Worm (Caenorhabditis elegans): ENCODE results near the gene Y54F10BM.12.

DNA sequence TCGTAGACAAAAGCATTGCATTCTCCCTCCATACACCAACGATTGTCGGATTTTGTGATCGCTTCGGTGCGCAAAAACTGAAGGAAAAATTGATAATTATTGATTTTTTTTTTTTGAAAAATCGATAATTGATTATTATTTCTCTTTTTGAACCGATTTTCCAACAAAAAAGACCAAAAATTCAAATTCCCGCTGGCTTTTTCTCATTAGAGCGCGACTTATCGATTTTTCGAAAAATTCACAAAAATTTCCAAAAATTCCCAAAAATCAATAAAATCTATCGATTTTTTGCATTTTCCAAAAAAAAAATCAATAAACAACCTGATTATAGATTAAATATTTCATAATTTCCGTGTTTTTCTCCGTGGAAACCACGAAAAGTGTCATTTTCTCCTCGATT, 867 bp downstream of the Y54F10BM.12 start:
- TF ChIP-seq nhr-28 (tag; optimal IDR thresholded peaks at IDR 0.05), result no peak
- no peak for TF ChIP-seq ceh-9 (tag; optimal IDR thresholded peaks at IDR 0.05)
- no peak for TF ChIP-seq fos-1 (tag; optimal IDR thresholded peaks at IDR 0.05)
- TF ChIP-seq elt-3 (tag; optimal IDR thresholded peaks at IDR 0.05), result no peak
- TF ChIP-seq ZK546.5 (tag; optimal IDR thresholded peaks at IDR 0.05), result no peak
- no peak for TF ChIP-seq R02D3.7 (tag; optimal IDR thresholded peaks at IDR 0.05)
- TF ChIP-seq nhr-77 (tag; optimal IDR thresholded peaks at IDR 0.05), result no peak
- TF ChIP-seq lin-15B (tag; optimal IDR thresholded peaks at IDR 0.05), result no peak
